Worm (Caenorhabditis elegans) whole organism, L2 larva: ENCODE measurements around the gene C16D9.3.

ENCODE experiments used
- C34F6.9 ChIP-seq: fragments of 150-350 bp; optimal IDR thresholded peaks from 2 replicates; lab custom pipeline; 2014; ENCODE audit warnings: missing biosample characterization, missing genetic modification characterization
- F13H6.1 ChIP-seq: sonication (generic microtip); optimal IDR thresholded peaks from 2 replicates; lab custom pipeline; 2016; ENCODE audit warnings: missing genetic modification characterization, missing compliant biosample characterization
- R02D3.7 ChIP-seq: fragments of 150-350 bp; optimal IDR thresholded peaks from 2 replicates; lab custom pipeline; 2014; ENCODE audit warnings: missing biosample characterization, missing genetic modification characterization
- ZK546.5 ChIP-seq: sonication (generic microtip); optimal IDR thresholded peaks from 2 replicates; lab custom pipeline; 2017; ENCODE audit warnings: missing biosample characterization, missing genetic modification characterization
- alr-1 ChIP-seq: fragments of 150-350 bp; optimal IDR thresholded peaks from 2 replicates; lab custom pipeline; 2014; ENCODE audit warnings: missing biosample characterization, missing genetic modification characterization
- aly-2 ChIP-seq: fragments of 150-350 bp; optimal IDR thresholded peaks from 2 replicates; lab custom pipeline; 2014; ENCODE audit warnings: missing biosample characterization, missing genetic modification characterization
- ama-1 ChIP-seq: fragments of 150-350 bp; optimal IDR thresholded peaks from 2 replicates; lab custom pipeline; 2018; ENCODE audit warnings: inconsistent platforms
- blmp-1 ChIP-seq: sonication (generic microtip); optimal IDR thresholded peaks from 2 replicates; lab custom pipeline; 2017; ENCODE audit warnings: missing genetic modification characterization, mild to moderate bottlenecking, missing compliant biosample characterization, antibody characterized with exemption, moderate library complexity; ENCODE audit not compliant: insufficient read depth
- ceh-16 ChIP-seq: fragments of 150-350 bp; optimal IDR thresholded peaks from 2 replicates; lab custom pipeline; 2014; ENCODE audit warnings: missing biosample characterization, missing genetic modification characterization
- ceh-82 ChIP-seq: fragments of 150-350 bp; optimal IDR thresholded peaks from 2 replicates; lab custom pipeline; 2014; ENCODE audit warnings: missing biosample characterization, missing genetic modification characterization
- crh-2 ChIP-seq: sonication (generic microtip); optimal IDR thresholded peaks from 2 replicates; lab custom pipeline; 2017; ENCODE audit warnings: missing biosample characterization, missing genetic modification characterization
- egl-27 ChIP-seq: sonication (generic microtip); optimal IDR thresholded peaks from 3 replicates; lab custom pipeline; 2017; ENCODE audit warnings: missing biosample characterization, missing genetic modification reagents, missing genetic modification characterization
- elt-1 ChIP-seq: fragments of 150-350 bp; optimal IDR thresholded peaks from 2 replicates; lab custom pipeline; 2014; ENCODE audit warnings: missing biosample characterization, missing genetic modification characterization
- elt-3 ChIP-seq: sonication (generic microtip); optimal IDR thresholded peaks from 2 replicates; lab custom pipeline; 2017; ENCODE audit warnings: missing biosample characterization, missing genetic modification characterization
- fos-1 ChIP-seq: fragments of 150-350 bp; optimal IDR thresholded peaks from 2 replicates; lab custom pipeline; 2014; ENCODE audit warnings: missing biosample characterization, missing genetic modification characterization
- gmeb-1 ChIP-seq: fragments of 150-350 bp; optimal IDR thresholded peaks from 2 replicates; lab custom pipeline; 2014; ENCODE audit warnings: missing biosample characterization, missing genetic modification characterization
- lin-11 ChIP-seq: fragments of 150-350 bp; sonication (generic microtip); optimal IDR thresholded peaks from 2 replicates; lab custom pipeline; 2014; ENCODE audit warnings: missing biosample characterization, missing genetic modification characterization, inconsistent platforms, mixed read lengths
- lin-13 ChIP-seq: fragments of 150-350 bp; optimal IDR thresholded peaks from 2 replicates; lab custom pipeline; 2014; ENCODE audit warnings: missing biosample characterization, missing genetic modification reagents, missing genetic modification characterization
- lin-39 ChIP-seq: fragments of 150-350 bp; optimal IDR thresholded peaks from 2 replicates; lab custom pipeline; 2014; ENCODE audit warnings: missing biosample characterization, missing genetic modification reagents, missing genetic modification characterization
- lsy-2 ChIP-seq, 2 experiments: fragments of 150-350 bp in 1 of 2; sonication (generic microtip) in 1 of 2; optimal IDR thresholded peaks; 2 replicates each; lab custom pipeline; 2014 to 2017; ENCODE audit warnings: missing biosample characterization in 2 of 2, missing genetic modification characterization in 2 of 2
- mab-5 ChIP-seq: fragments of 150-350 bp; optimal IDR thresholded peaks from 2 replicates; lab custom pipeline; 2014; ENCODE audit warnings: missing biosample characterization, missing genetic modification characterization
- mbf-1 ChIP-seq: sonication (generic microtip); optimal IDR thresholded peaks from 2 replicates; lab custom pipeline; 2017; ENCODE audit warnings: missing biosample characterization, missing genetic modification characterization
- mdl-1 ChIP-seq, 2 experiments: fragments of 150-350 bp in 1 of 2; sonication (generic microtip) in 1 of 2; optimal IDR thresholded peaks; 2 replicates each; lab custom pipeline; 2017; ENCODE audit warnings: missing biosample characterization in 2 of 2, missing genetic modification characterization in 2 of 2
- nhr-10 ChIP-seq: sonication (generic microtip); optimal IDR thresholded peaks from 2 replicates; lab custom pipeline; 2017; ENCODE audit warnings: missing biosample characterization, missing genetic modification characterization
- nhr-11 ChIP-seq: fragments of 150-350 bp; optimal IDR thresholded peaks from 2 replicates; lab custom pipeline; 2014; ENCODE audit warnings: missing biosample characterization, missing genetic modification characterization
- nhr-12 ChIP-seq: fragments of 150-350 bp; optimal IDR thresholded peaks from 2 replicates; lab custom pipeline; 2014; ENCODE audit warnings: missing biosample characterization, missing genetic modification characterization
- nhr-129 ChIP-seq: fragments of 150-350 bp; optimal IDR thresholded peaks from 2 replicates; lab custom pipeline; 2014; ENCODE audit warnings: missing biosample characterization, missing genetic modification characterization
- nhr-21 ChIP-seq: fragments of 150-350 bp; optimal IDR thresholded peaks from 2 replicates; lab custom pipeline; 2014; ENCODE audit warnings: missing biosample characterization, missing genetic modification characterization
- nhr-23 ChIP-seq: fragments of 150-350 bp; optimal IDR thresholded peaks from 2 replicates; lab custom pipeline; 2014; ENCODE audit warnings: missing biosample characterization, missing genetic modification reagents, missing genetic modification characterization
- nhr-237 ChIP-seq: fragments of 150-350 bp; optimal IDR thresholded peaks from 2 replicates; lab custom pipeline; 2014; ENCODE audit warnings: missing biosample characterization, missing genetic modification characterization
- nhr-25 ChIP-seq: fragments of 150-350 bp; sonication (generic microtip); optimal IDR thresholded peaks from 3 replicates; lab custom pipeline; 2014; ENCODE audit warnings: missing biosample characterization, missing genetic modification characterization
- nhr-77 ChIP-seq: fragments of 150-350 bp; optimal IDR thresholded peaks from 2 replicates; lab custom pipeline; 2014; ENCODE audit warnings: missing biosample characterization, missing genetic modification characterization
- peb-1 ChIP-seq: fragments of 150-350 bp; optimal IDR thresholded peaks from 2 replicates; lab custom pipeline; 2014; ENCODE audit warnings: missing biosample characterization, missing genetic modification characterization
- skn-1 ChIP-seq: sonication (generic microtip); optimal IDR thresholded peaks from 2 replicates; lab custom pipeline; 2017; ENCODE audit warnings: missing biosample characterization, missing genetic modification characterization
- sma-3 ChIP-seq: sonication (generic microtip); optimal IDR thresholded peaks from 2 replicates; lab custom pipeline; 2016; ENCODE audit warnings: missing genetic modification reagents, missing genetic modification characterization, missing compliant biosample characterization
- sma-9 ChIP-seq, 2 experiments: fragments of 150-350 bp in 1 of 2; sonication (generic microtip) in 1 of 2; optimal IDR thresholded peaks; 2 replicates each; lab custom pipeline; 2014 to 2016; ENCODE audit warnings: missing genetic modification characterization in 2 of 2, mild to moderate bottlenecking in 1 of 2, missing biosample characterization in 1 of 2, missing compliant biosample characterization in 1 of 2, missing genetic modification reagents in 1 of 2, moderate library complexity in 1 of 2
- snpc-4 ChIP-seq: fragments of 150-350 bp; optimal IDR thresholded peaks from 2 replicates; lab custom pipeline; 2014; ENCODE audit warnings: missing biosample characterization, missing genetic modification characterization
- unc-39 ChIP-seq: fragments of 150-350 bp; optimal IDR thresholded peaks from 2 replicates; lab custom pipeline; 2014; ENCODE audit warnings: missing biosample characterization, missing genetic modification characterization
- ztf-1 ChIP-seq: fragments of 200-800 bp; sonication (Bioruptor generic); conservative IDR thresholded peaks from 2 replicates; pipeline ENCODE4 v1.3.6; 2022; ENCODE audit warnings: missing genetic modification characterization, missing compliant biosample characterization
- ztf-4 ChIP-seq: fragments of 150-350 bp; optimal IDR thresholded peaks from 2 replicates; lab custom pipeline; 2014; ENCODE audit warnings: missing biosample characterization, missing genetic modification characterization

Gene C16D9.3

DNA sequence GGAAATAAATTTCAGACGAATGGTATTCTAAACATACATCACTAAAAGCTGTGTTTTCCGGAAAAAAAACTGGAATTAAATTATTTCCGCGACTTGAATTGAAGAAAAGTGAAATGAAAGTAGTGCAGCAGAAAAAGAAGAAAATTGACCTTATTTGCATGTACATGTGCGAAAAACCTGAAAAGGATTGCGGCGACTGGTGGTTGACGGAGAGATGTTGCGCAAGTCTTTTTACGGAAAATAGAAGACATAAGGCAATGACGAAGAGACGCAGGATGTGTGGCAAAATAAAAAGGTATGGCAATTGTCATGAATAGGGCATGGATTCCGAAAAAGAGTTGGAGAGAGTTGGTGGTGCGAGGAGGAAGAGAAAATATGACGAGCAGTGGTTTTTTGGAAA lies 15.1 kb upstream of the C16D9.3 start:
- TF ChIP-seq unc-39 (tag; lab: Kevin White, UChicago) = no peak
- TF ChIP-seq sma-3 (GFP tag; lab: Kevin White, UChicago) = no peak
- no peak for TF ChIP-seq nhr-23 (tag; lab: Kevin White, UChicago)
- TF ChIP-seq lsy-2 (tag; optimal IDR thresholded peaks at IDR 0.05; lab: Kevin White, UChicago) = no peak
- TF ChIP-seq nhr-25 (tag; lab: Kevin White, UChicago) = no peak
- TF ChIP-seq nhr-21 (tag; lab: Kevin White, UChicago) = no peak
- TF ChIP-seq mbf-1 = no peak
- TF ChIP-seq nhr-11 (tag; lab: Kevin White, UChicago) = no peak
- no peak for TF ChIP-seq skn-1 (tag; lab: Kevin White, UChicago)
- no peak for TF ChIP-seq R02D3.7 (tag; lab: Kevin White, UChicago)
- no peak for TF ChIP-seq nhr-237
- TF ChIP-seq mdl-1 (tag; optimal IDR thresholded peaks at IDR 0.05; lab: Kevin White, UChicago) = no peak
- no peak for TF ChIP-seq lin-11
- TF ChIP-seq elt-1 = no peak
- TF ChIP-seq sma-9 (GFP tag; optimal IDR thresholded peaks at IDR 0.05; lab: Kevin White, UChicago) = no peak
- TF ChIP-seq sma-9 (tag; optimal IDR thresholded peaks at IDR 0.05; lab: Kevin White, UChicago) = no peak
- TF ChIP-seq F13H6.1 (tag; lab: Kevin White, UChicago) = no peak
- no peak for TF ChIP-seq ama-1 (lab: Kevin White, UChicago)
- TF ChIP-seq mab-5 (tag; lab: Kevin White, UChicago) = no peak

DNA sequence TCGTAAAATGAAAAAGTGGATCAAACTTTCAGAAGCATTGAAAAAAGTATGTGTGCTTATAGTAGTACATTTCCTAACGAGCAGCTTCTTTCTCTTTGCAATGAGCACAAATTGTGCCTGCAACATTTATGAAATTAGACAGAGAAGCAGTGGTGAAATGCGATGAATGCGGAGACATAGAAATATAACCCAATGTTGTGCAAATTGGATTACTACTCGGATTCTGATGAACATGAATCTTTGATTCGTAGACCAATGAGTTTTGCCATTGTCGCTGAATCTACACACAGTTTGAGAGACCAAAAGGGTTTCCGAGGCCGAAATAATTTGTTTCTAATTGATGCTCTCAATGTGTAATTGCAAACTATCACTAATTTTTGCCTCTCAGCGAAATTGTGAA lies 14.1 kb upstream of the C16D9.3 start:
- TF ChIP-seq elt-3 = no peak
- no peak for TF ChIP-seq crh-2 (tag; lab: Kevin White, UChicago)
- TF ChIP-seq nhr-12 (tag; lab: Kevin White, UChicago) = no peak
- no peak for TF ChIP-seq ztf-4 (tag; lab: Kevin White, UChicago)
- TF ChIP-seq ZK546.5 (tag; lab: Kevin White, UChicago) = no peak
- TF ChIP-seq nhr-11 (tag; lab: Kevin White, UChicago) = no peak
- no peak for TF ChIP-seq nhr-10
- TF ChIP-seq unc-39 (tag; lab: Kevin White, UChicago) = no peak
- no peak for TF ChIP-seq blmp-1 (tag; lab: Kevin White, UChicago)
- no peak for TF ChIP-seq mab-5 (tag; lab: Kevin White, UChicago)
- no peak for TF ChIP-seq sma-9 (GFP tag; optimal IDR thresholded peaks at IDR 0.05; lab: Kevin White, UChicago)
- TF ChIP-seq sma-9 (tag; optimal IDR thresholded peaks at IDR 0.05; lab: Kevin White, UChicago) = no peak
- no peak for TF ChIP-seq mdl-1 (tag; optimal IDR thresholded peaks at IDR 0.05; lab: Kevin White, UChicago)
- TF ChIP-seq snpc-4 = no peak
- TF ChIP-seq C34F6.9 = no peak
- no peak for TF ChIP-seq lin-13 (GFP tag; lab: Kevin White, UChicago)
- TF ChIP-seq ceh-82 (tag; lab: Kevin White, UChicago) = no peak
- TF ChIP-seq lin-39 (tag; lab: Kevin White, UChicago) = no peak
- TF ChIP-seq ceh-16 (tag; lab: Kevin White, UChicago) = no peak
- no peak for TF ChIP-seq sma-3 (GFP tag; lab: Kevin White, UChicago)
- TF ChIP-seq ztf-1 (GFP tag; lab: Robert Waterston, UW) = no peak

DNA sequence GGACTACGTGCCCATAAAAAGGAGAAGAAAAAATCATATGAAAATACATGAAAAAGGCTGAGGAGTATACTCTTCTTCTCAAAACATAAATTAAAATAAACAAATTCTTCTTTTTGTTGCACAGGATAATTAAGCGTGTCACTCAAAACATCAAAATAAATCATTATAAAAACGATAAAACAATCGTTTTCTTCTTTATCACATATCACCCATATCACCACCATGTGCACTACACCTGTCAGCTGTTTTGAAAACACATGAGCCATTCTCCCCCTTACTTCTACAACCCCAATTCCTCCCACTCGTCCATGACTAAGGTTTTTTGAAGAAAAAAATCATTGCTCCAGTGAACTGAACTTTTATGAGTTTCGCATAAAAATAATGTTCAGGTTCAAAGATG lies 12.7 kb upstream of the C16D9.3 start:
- TF ChIP-seq ZK546.5 (tag; lab: Kevin White, UChicago) (no peak), nhr-21 (tag; lab: Kevin White, UChicago) (no peak), aly-2 (no peak), nhr-129 (tag; lab: Kevin White, UChicago) (peak; percentile 34), lsy-2 (tag; optimal IDR thresholded peaks at IDR 0.05; lab: Kevin White, UChicago) (peak in 1 of 2 experiments; percentile 16), peb-1 (no peak), mab-5 (tag; lab: Kevin White, UChicago) (peak; percentile 33), nhr-12 (tag; lab: Kevin White, UChicago) (no peak), alr-1 (tag; lab: Kevin White, UChicago) (no peak), mbf-1 (no peak), fos-1 (tag; lab: Kevin White, UChicago) (no peak), snpc-4 (no peak), sma-9 (GFP tag; optimal IDR thresholded peaks at IDR 0.05; lab: Kevin White, UChicago) (peak; percentile 27), sma-9 (tag; optimal IDR thresholded peaks at IDR 0.05; lab: Kevin White, UChicago) (no peak), lin-11 (no peak), gmeb-1 (no peak), C34F6.9 (no peak), egl-27 (tag; lab: Kevin White, UChicago) (no peak), nhr-237 (no peak), nhr-77 (tag; lab: Kevin White, UChicago) (no peak), nhr-25 (tag; lab: Kevin White, UChicago) (no peak)
